Worm (Caenorhabditis elegans): ENCODE results near the gene C40A11.7.

- TF ChIP-seq dmd-4 (tag; optimal IDR thresholded peaks at IDR 0.05) (no peak), gmeb-1 (tag; optimal IDR thresholded peaks at IDR 0.05) (no peak), nhr-237 (tag; optimal IDR thresholded peaks at IDR 0.05) (no peak), mbf-1 (tag; optimal IDR thresholded peaks at IDR 0.05) (no peak), fos-1 (tag; optimal IDR thresholded peaks at IDR 0.05) (no peak)
Observed at ce11 chrII:2186730-2187129, 36.3 kb upstream of the C40A11.7 start.

Measured in whole organism, L2 larva.